Worm (Caenorhabditis elegans): ENCODE data around the gene F38H4.4.

F38H4.4 gene

DNA sequence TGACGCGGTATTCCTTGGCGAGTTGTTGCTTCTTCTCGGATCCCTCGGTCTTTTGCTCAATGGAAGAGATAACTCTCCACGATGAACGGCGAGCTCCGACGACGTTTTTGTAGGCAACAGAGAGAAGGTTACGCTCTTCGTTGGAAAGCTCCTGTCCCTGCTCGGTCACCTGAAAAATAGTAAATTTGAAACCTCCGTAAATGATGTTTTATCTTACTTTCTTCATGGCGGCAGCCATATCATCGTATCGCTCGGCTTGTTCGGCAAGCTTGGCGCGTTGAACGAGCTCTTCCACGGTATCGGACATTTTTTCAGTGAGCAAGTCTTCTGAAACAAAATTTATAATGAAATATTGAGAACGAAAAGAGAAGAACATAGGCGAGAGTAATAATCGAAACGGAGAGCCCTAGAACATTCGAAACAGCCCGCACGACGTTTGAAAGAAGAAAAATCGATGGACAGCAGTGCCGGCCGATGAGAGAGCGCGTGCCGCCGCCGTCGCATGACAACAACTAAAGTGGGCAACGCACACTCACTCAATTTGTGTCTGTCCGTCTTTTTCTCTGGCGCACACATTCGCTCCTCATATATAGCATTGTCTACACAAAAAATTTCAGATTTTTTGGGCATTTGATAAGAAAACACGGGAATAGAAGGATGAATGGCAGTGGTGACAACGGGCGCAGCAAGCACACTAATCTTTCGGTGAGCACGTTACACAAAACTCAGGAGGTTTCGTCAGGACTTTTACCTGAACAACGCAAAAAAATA is 26.3 kb upstream of the F38H4.4 start, which contains the start of the genes par-5 and M117.3 (continued):
- TF ChIP-seq mdt-29 (GFP tag; IDR thresholded peaks at IDR 0.05) (peak; percentile 82), tag-97 (GFP tag; IDR thresholded peaks at IDR 0.05) (no peak), ztf-7 (tag; optimal IDR thresholded peaks at IDR 0.05) (no peak), F10B5.3 (tag; optimal IDR thresholded peaks at IDR 0.05) (no peak), dpl-1 (GFP tag; optimal IDR thresholded peaks at IDR 0.05) (peak; percentile 62), ceh-32 (tag; optimal IDR thresholded peaks at IDR 0.05; ENCODE audit: poor library complexity) (no peak), saeg-2 (GFP tag; IDR thresholded peaks at IDR 0.05) (0 out of 2 replicates have a peak, but pooled peaks have one; percentile 43), nhr-11 (tag; optimal IDR thresholded peaks at IDR 0.05) (peak; percentile 76), daf-16 (GFP tag; optimal IDR thresholded peaks at IDR 0.05) (no peak), daf-16 (tag; optimal IDR thresholded peaks at IDR 0.05) (peak; percentile 63), unc-62 (GFP tag; optimal IDR thresholded peaks at IDR 0.05 in 1 of 2) (peak in 1 of 2 experiments; percentile 95), unc-62 (tag; optimal IDR thresholded peaks at IDR 0.05) (no peak), mxl-3 (GFP tag; optimal IDR thresholded peaks at IDR 0.05) (peak; percentile 81), lin-13 (GFP tag; optimal IDR thresholded peaks at IDR 0.05) (peak; percentile 51), dmd-6 (GFP tag; IDR thresholded peaks at IDR 0.05) (peak; percentile 86), vab-7 (GFP tag; IDR thresholded peaks at IDR 0.05) (peak; percentile 63), lin-1 (GFP tag; IDR thresholded peaks at IDR 0.05) (peak; percentile 68), daf-19 (GFP tag; conservative IDR thresholded peaks at IDR 0.05) (no peak), nhr-77 (tag; optimal IDR thresholded peaks at IDR 0.05) (peak; percentile 57), lim-7 (GFP tag; IDR thresholded peaks at IDR 0.05) (peak; percentile 64), unc-130 (GFP tag; optimal IDR thresholded peaks at IDR 0.05) (no peak), pqm-1 (tag; optimal IDR thresholded peaks at IDR 0.05) (peak; percentile 48), Y75B8A.6 (GFP tag; IDR thresholded peaks at IDR 0.05) (no peak), nhr-10 (tag; optimal IDR thresholded peaks at IDR 0.05) (no peak), nhr-111 (GFP tag; optimal IDR thresholded peaks at IDR 0.05) (no peak), nhr-41 (GFP tag; IDR thresholded peaks at IDR 0.05) (no peak), hif-1 (tag; optimal IDR thresholded peaks at IDR 0.05) (peak in 1 of 2 experiments; percentile 80), hlh-30 (tag; optimal IDR thresholded peaks at IDR 0.05; ENCODE audit: insufficient read depth) (peak; percentile 98), nhr-6 (tag; optimal IDR thresholded peaks at IDR 0.05) (peak; percentile 24), mep-1 (tag; optimal IDR thresholded peaks at IDR 0.05) (peak; percentile 78), tra-1 (GFP tag; IDR thresholded peaks at IDR 0.05) (no peak; the same call in 1 of the 2 replicates), lin-38 (GFP tag; IDR thresholded peaks at IDR 0.05) (peak; percentile 60), fos-1 (tag; optimal IDR thresholded peaks at IDR 0.05) (no peak), nhr-48 (tag; optimal IDR thresholded peaks at IDR 0.05) (peak; percentile 48), D1046.2 (GFP tag; IDR thresholded peaks at IDR 0.05) (no peak), pha-4 (GFP tag; IDR thresholded peaks at IDR 0.05) (peak; percentile 60), pha-4 (tag; optimal IDR thresholded peaks at IDR 0.05) (no peak), T26A8.4 (GFP tag; IDR thresholded peaks at IDR 0.05) (peak; percentile 53), arid-1 (GFP tag; conservative IDR thresholded peaks at IDR 0.05) (peak; percentile 11; the same call in 1 of the 2 replicates), ama-1 (optimal IDR thresholded peaks at IDR 0.05) (peak; percentile 51)

DNA sequence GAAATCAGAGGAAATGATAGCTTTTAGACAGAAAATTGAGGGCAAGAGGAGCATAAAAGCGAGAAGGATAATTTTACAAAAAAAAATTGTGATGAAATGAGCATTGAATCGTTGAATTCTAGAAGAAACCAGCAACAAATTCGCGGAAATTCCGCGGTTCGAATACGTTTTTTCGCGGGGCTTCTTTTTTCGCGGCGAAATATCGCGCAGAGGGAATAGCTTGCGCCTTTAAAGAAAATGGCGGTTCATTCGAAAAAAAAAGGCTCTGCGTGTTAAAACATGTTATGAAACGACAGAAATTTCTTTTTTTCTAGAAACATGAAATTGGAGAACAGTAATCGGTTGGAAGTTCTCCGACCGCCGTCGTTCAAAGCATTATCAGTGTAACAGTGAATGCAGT is 25.6 kb upstream of the F38H4.4 start:
- TF ChIP-seq nhr-6 (tag; optimal IDR thresholded peaks at IDR 0.05) (peak; percentile 49), unc-130 (GFP tag; optimal IDR thresholded peaks at IDR 0.05) (peak; percentile 45), ceh-28 (tag; optimal IDR thresholded peaks at IDR 0.05) (no peak), aha-1 (tag) (peak; percentile 33), unc-39 (tag; optimal IDR thresholded peaks at IDR 0.05) (no peak), mdl-1 (tag; optimal IDR thresholded peaks at IDR 0.05) (no peak), lir-3 (tag; optimal IDR thresholded peaks at IDR 0.05) (no peak), dpl-1 (GFP tag; optimal IDR thresholded peaks at IDR 0.05) (peak; percentile 87), F10B5.3 (tag; optimal IDR thresholded peaks at IDR 0.05) (no peak), T20F7.1 (GFP tag; optimal IDR thresholded peaks at IDR 0.05) (no peak), zip-2 (tag; optimal IDR thresholded peaks at IDR 0.05) (no peak), mes-2 (tag; optimal IDR thresholded peaks at IDR 0.05; ENCODE audit: poor library complexity, severe bottlenecking) (peak; percentile 55), lim-7 (GFP tag; IDR thresholded peaks at IDR 0.05) (no peak), ces-1 (GFP tag; optimal IDR thresholded peaks at IDR 0.05) (no peak), hlh-30 (tag; optimal IDR thresholded peaks at IDR 0.05; ENCODE audit: insufficient read depth) (peak; percentile 34), lsy-2 (tag; optimal IDR thresholded peaks at IDR 0.05) (peak in 1 of 2 experiments; percentile 56), daf-16 (GFP tag; optimal IDR thresholded peaks at IDR 0.05) (no peak), daf-16 (tag; optimal IDR thresholded peaks at IDR 0.05) (peak; percentile 22), ceh-44 (GFP tag; IDR thresholded peaks at IDR 0.05) (no peak)

Measured in whole organism, L4 larva.